Fruit fly (Drosophila melanogaster): ENCODE data around the gene CG46059.

The CG46059 gene

DNA sequence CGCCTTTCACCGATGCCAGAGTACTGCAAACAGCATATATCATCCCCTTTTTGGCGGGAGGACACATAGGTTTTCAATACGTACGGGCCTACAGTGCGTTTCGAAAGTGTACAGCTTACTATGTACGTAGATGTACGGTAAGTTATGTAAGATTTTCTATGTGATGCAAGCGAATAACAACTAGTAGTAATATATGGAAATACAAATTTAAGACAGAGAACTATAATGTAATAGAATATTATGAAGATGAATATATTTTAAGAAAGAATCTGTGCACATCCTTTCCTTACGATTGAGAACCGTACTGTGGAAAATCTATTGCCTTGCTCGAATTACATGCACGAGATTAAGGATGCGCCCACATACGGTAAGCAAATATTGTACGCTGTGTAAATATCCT lies 34.3 kb upstream of the CG46059 start:
- TF ChIP-seq lola (GFP tag; optimal IDR thresholded peaks at IDR 0.05), result no peak
- TF ChIP-seq tai (GFP tag; optimal IDR thresholded peaks at IDR 0.05), result no peak
- TF ChIP-seq rgr (GFP tag; optimal IDR thresholded peaks at IDR 0.05), result no peak
- TF ChIP-seq jim (GFP tag; optimal IDR thresholded peaks at IDR 0.05), result no peak
- no peak for TF ChIP-seq Dif (GFP tag; optimal IDR thresholded peaks at IDR 0.05; ENCODE audit: partially characterized antibody)
- no peak for TF ChIP-seq Rel (GFP tag; optimal IDR thresholded peaks at IDR 0.05)
- TF ChIP-seq Rel (tag; optimal IDR thresholded peaks at IDR 0.05), result no peak
- TF ChIP-seq Hnf4 (GFP tag; optimal IDR thresholded peaks at IDR 0.05), result no peak
- TF ChIP-seq Dfd (GFP tag; optimal IDR thresholded peaks at IDR 0.05), result no peak
- TF ChIP-seq CG9705 (GFP tag; optimal IDR thresholded peaks at IDR 0.05), result no peak
- no peak for TF ChIP-seq HLH106 (tag; optimal IDR thresholded peaks at IDR 0.05)
- no peak for TF ChIP-seq dl (GFP tag; optimal IDR thresholded peaks at IDR 0.05; ENCODE audit: insufficient read depth in 1 of 2, partially characterized antibody in 2 of 2)
- TF ChIP-seq N (GFP tag; optimal IDR thresholded peaks at IDR 0.05), result no peak
- no peak for TF ChIP-seq CrebA (GFP tag; optimal IDR thresholded peaks at IDR 0.05; ENCODE audit: borderline replicate concordance)

DNA sequence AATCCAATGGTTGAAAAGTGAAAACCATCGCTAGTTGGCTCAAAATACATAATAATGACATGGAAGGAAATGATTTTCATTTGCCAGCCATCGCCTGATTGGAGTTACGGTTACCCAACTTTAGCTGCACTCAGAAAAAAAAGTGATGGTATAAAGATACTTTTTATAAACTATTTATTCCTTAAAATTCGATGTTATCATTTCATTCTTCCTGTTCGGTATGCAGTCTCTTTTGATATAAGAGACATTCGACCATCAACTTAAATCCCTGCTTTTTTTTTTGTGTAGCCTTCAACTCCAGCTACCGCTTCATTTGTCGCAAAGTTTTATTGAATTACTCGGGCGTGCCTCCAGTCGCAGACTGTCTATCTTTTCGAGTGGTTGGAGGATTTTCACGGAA lies 28.8 kb upstream of the CG46059 start:
- TF ChIP-seq jim (GFP tag; optimal IDR thresholded peaks at IDR 0.05), result no peak
- no peak for TF ChIP-seq Abd-B (GFP tag; optimal IDR thresholded peaks at IDR 0.05)
- no peak for TF ChIP-seq Jra (GFP tag; optimal IDR thresholded peaks at IDR 0.05)
- TF ChIP-seq brk (GFP tag; optimal IDR thresholded peaks at IDR 0.05), result no peak

DNA sequence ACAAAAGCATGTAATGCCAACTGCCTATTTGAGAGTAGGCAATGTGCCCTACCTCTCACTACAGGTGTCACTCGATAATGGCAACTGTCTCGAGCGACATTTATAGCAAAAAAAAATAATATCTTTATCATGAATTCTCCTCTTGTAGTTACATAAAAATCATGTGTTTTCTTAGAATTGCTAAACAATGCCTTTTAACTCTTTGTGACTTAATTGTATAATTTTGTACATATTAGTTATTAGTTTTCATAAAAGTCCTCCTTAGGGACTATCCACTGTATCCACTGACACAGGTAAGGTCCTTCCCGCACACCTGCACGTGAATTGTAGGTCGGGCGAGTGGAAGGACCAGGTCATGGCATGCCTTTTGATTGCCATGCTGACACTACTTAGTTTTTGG lies 25.3 kb upstream of the CG46059 start:
- no peak for TF ChIP-seq Myc (optimal IDR thresholded peaks at IDR 0.05)
- TF ChIP-seq ey (GFP tag; optimal IDR thresholded peaks at IDR 0.05), result no peak
- TF ChIP-seq psq (GFP tag; optimal IDR thresholded peaks at IDR 0.05), result no peak
- no peak for TF ChIP-seq Rel (GFP tag; optimal IDR thresholded peaks at IDR 0.05)
- no peak for TF ChIP-seq Rel (tag; optimal IDR thresholded peaks at IDR 0.05)
- no peak for TF ChIP-seq N (GFP tag; optimal IDR thresholded peaks at IDR 0.05)
- no peak for TF ChIP-seq br (GFP tag; optimal IDR thresholded peaks at IDR 0.05)
- no peak for TF ChIP-seq Hr78 (GFP tag; optimal IDR thresholded peaks at IDR 0.05)
- no peak for TF ChIP-seq sage (GFP tag; optimal IDR thresholded peaks at IDR 0.05)
- TF ChIP-seq Sp1 (GFP tag; optimal IDR thresholded peaks at IDR 0.05), result no peak
- no peak for TF ChIP-seq h (GFP tag; optimal IDR thresholded peaks at IDR 0.05)
- no peak for TF ChIP-seq CrebA (GFP tag; optimal IDR thresholded peaks at IDR 0.05; ENCODE audit: borderline replicate concordance)

DNA sequence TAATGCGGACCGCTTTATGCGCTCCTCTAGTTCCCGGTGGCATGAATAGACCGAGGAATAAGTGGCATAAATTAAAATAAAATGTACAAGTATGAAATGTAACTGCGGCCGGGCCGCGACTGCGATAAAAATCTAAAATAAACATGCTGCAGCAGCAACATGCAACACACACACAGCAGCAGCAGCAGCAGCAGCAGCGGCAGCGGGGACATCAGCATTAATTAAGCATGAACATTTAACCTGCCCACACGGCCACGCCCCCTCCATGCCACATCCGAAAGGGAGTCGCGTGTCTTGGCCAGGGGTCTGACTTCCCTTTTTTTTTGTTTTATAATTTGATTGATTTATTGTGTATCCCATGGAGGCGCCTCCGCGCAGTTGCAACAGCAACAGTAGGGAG lies 21.0 kb upstream of the CG46059 start:
- TF ChIP-seq rgr (GFP tag; optimal IDR thresholded peaks at IDR 0.05) (no peak), Dfd (GFP tag; optimal IDR thresholded peaks at IDR 0.05) (peak; percentile 74)

DNA sequence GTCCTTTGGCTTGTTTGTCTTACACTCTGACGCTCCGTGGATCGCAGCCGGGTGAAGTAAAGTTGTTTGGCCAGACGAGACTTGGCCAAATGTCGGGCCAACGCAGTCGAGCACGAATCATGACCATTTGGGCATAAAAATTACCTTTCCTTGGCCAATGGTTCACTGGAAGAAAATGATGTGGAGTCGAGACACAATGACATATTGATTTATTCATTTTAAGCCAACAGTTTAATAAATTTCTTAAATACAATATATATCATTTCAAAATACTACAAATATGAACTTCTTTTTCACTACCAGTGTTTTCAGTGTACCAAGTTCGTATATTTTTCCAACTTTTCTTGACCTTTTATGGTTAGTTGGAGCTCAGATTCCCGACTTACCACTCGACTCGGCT lies 18.3 kb upstream of the CG46059 start:
- TF ChIP-seq jim (GFP tag; optimal IDR thresholded peaks at IDR 0.05) (no peak), CG9705 (GFP tag; optimal IDR thresholded peaks at IDR 0.05) (peak; percentile 12), h (GFP tag; optimal IDR thresholded peaks at IDR 0.05) (peak; percentile 80), Myc (optimal IDR thresholded peaks at IDR 0.05) (no peak), N (GFP tag; optimal IDR thresholded peaks at IDR 0.05) (no peak), Dif (GFP tag; optimal IDR thresholded peaks at IDR 0.05; ENCODE audit: partially characterized antibody) (no peak), psq (GFP tag; optimal IDR thresholded peaks at IDR 0.05) (peak; percentile 55), Hr83 (GFP tag; optimal IDR thresholded peaks at IDR 0.05; ENCODE audit: poor library complexity, severe bottlenecking) (no peak), tai (GFP tag; optimal IDR thresholded peaks at IDR 0.05) (no peak), sage (GFP tag; optimal IDR thresholded peaks at IDR 0.05) (peak; percentile 64), Vsx2 (GFP tag; optimal IDR thresholded peaks at IDR 0.05; ENCODE audit: partially characterized antibody) (no peak), Sp1 (GFP tag; optimal IDR thresholded peaks at IDR 0.05) (peak; percentile 65), dl (GFP tag; optimal IDR thresholded peaks at IDR 0.05; ENCODE audit: insufficient read depth in 1 of 2, partially characterized antibody in 2 of 2) (no peak), Dfd (GFP tag; optimal IDR thresholded peaks at IDR 0.05) (no peak), lola (GFP tag; optimal IDR thresholded peaks at IDR 0.05) (no peak), GATAd (GFP tag; optimal IDR thresholded peaks at IDR 0.05) (no peak), Hnf4 (GFP tag; optimal IDR thresholded peaks at IDR 0.05) (peak; percentile 60), pan (optimal IDR thresholded peaks at IDR 0.05) (no peak), ey (GFP tag; optimal IDR thresholded peaks at IDR 0.05) (peak; percentile 68), Jra (GFP tag; optimal IDR thresholded peaks at IDR 0.05) (peak; percentile 36), CrebA (GFP tag; optimal IDR thresholded peaks at IDR 0.05; ENCODE audit: borderline replicate concordance) (peak; percentile 22), foxo (GFP tag; optimal IDR thresholded peaks at IDR 0.05) (peak in 1 of 2 experiments; percentile 75), OdsH (GFP tag; optimal IDR thresholded peaks at IDR 0.05) (peak; percentile 67), sv (GFP tag; optimal IDR thresholded peaks at IDR 0.05) (no peak), Mio (GFP tag; optimal IDR thresholded peaks at IDR 0.05) (no peak), dmrt93B (GFP tag; optimal IDR thresholded peaks at IDR 0.05) (peak; percentile 22), woc (GFP tag; optimal IDR thresholded peaks at IDR 0.05) (peak; percentile 51), Abd-B (GFP tag; optimal IDR thresholded peaks at IDR 0.05) (no peak), br (GFP tag; optimal IDR thresholded peaks at IDR 0.05) (peak; percentile 49), HLH106 (tag; optimal IDR thresholded peaks at IDR 0.05) (peak; percentile 70), rgr (GFP tag; optimal IDR thresholded peaks at IDR 0.05) (peak; percentile 71), dsf (GFP tag; optimal IDR thresholded peaks at IDR 0.05; ENCODE audit: borderline replicate concordance) (no peak), Hr78 (GFP tag; optimal IDR thresholded peaks at IDR 0.05) (no peak), fru (GFP tag; optimal IDR thresholded peaks at IDR 0.05) (peak; percentile 75), usp (GFP tag; optimal IDR thresholded peaks at IDR 0.05) (no peak), Rel (GFP tag; optimal IDR thresholded peaks at IDR 0.05) (peak; percentile 27), Rel (tag; optimal IDR thresholded peaks at IDR 0.05) (no peak), CG32264 (GFP tag; optimal IDR thresholded peaks at IDR 0.05) (no peak)

Measured in whole organism, wandering third instar larva.